Worm (Caenorhabditis elegans): ENCODE results near the gene dpm-3.

DNA sequence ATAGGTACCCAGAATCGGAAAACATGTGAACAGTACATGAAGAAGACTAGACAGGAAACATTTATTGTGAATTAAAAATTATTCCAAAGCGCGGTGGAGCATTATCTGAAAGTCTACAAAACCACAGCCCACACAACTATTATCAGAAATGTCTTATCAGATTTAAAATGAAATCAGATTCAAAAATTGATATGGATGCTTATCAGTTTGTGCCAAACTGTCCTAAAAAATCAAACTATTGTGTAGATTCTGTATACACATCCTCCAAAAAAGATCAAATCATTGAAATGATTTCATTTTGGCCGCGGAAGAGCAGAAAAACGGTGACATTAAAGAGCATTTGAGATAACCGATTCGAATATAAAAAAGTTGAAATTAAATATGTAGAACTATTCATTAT is 44.1 kb downstream of the dpm-3 start, which contains the start of gene irg-4:
- TF ChIP-seq lin-13 (tag; optimal IDR thresholded peaks at IDR 0.05) (no peak), unc-39 (tag; optimal IDR thresholded peaks at IDR 0.05) (no peak), nhr-237 (tag; optimal IDR thresholded peaks at IDR 0.05) (no peak), nhr-12 (tag; optimal IDR thresholded peaks at IDR 0.05) (no peak)
